Comparison of ENCODE assay signal across 5 worm cellular contexts in genomic region chrII:13715733-13716132, ce11.
TF ChIP-seq lines count a peak whose summit lies in the region.

Gene zipt-2.3, minus strand, starts transcription at chrII:13715879.

TF ChIP-seq in whole organism, L1 larva, 84 proteins besides CTCF, POLR2A, EP300 and RAD21:
- TF ChIP-seq elt-2 (tag; optimal IDR thresholded peaks at IDR 0.05; lab: Kevin White, UChicago) (peak; percentile 56), nhr-85 (tag; lab: Kevin White, UChicago) (no peak), zag-1 (tag; optimal IDR thresholded peaks at IDR 0.05; lab: Kevin White, UChicago) (no peak), nhr-12 (tag; optimal IDR thresholded peaks at IDR 0.05; lab: Kevin White, UChicago) (no peak)

TF ChIP-seq in whole organism, L2 larva, 48 proteins besides CTCF, POLR2A, EP300 and RAD21:
- TF ChIP-seq F13H6.1 (tag; optimal IDR thresholded peaks at IDR 0.05; lab: Kevin White, UChicago) (no peak), elt-3 (tag; optimal IDR thresholded peaks at IDR 0.05; lab: Kevin White, UChicago) (no peak), C34F6.9 (tag; optimal IDR thresholded peaks at IDR 0.05; lab: Kevin White, UChicago) (no peak), fos-1 (tag; optimal IDR thresholded peaks at IDR 0.05; lab: Kevin White, UChicago) (peak; percentile 38), nhr-6 (tag; optimal IDR thresholded peaks at IDR 0.05; lab: Kevin White, UChicago) (no peak), crh-2 (tag; optimal IDR thresholded peaks at IDR 0.05; lab: Kevin White, UChicago) (peak; percentile 21), mab-5 (tag; optimal IDR thresholded peaks at IDR 0.05; lab: Kevin White, UChicago) (no peak), egl-27 (tag; optimal IDR thresholded peaks at IDR 0.05; lab: Kevin White, UChicago) (no peak), unc-62 (GFP tag; optimal IDR thresholded peaks at IDR 0.05; lab: Kevin White, UChicago) (no peak), nhr-12 (tag; optimal IDR thresholded peaks at IDR 0.05; lab: Kevin White, UChicago) (no peak), unc-55 (GFP tag; optimal IDR thresholded peaks at IDR 0.05; lab: Kevin White, UChicago) (no peak)

TF ChIP-seq in whole organism, L3 larva, 47 proteins besides CTCF, POLR2A, EP300 and RAD21:
- no peak for TF ChIP-seq R02D3.7 (tag; optimal IDR thresholded peaks at IDR 0.05; lab: Kevin White, UChicago)
- no peak for TF ChIP-seq ztf-11 (tag; optimal IDR thresholded peaks at IDR 0.05; lab: Kevin White, UChicago)
- TF ChIP-seq pqm-1 (tag; optimal IDR thresholded peaks at IDR 0.05; lab: Kevin White, UChicago), result peak; percentile 63
- no peak for TF ChIP-seq fkh-2 (tag; optimal IDR thresholded peaks at IDR 0.05; lab: Kevin White, UChicago)
- TF ChIP-seq tbx-2 (tag; optimal IDR thresholded peaks at IDR 0.05; lab: Kevin White, UChicago), result no peak
- no peak for TF ChIP-seq ceh-28 (tag; optimal IDR thresholded peaks at IDR 0.05; lab: Kevin White, UChicago)
- peak; percentile 75 for TF ChIP-seq elt-2 (tag; optimal IDR thresholded peaks at IDR 0.05; lab: Kevin White, UChicago)
- TF ChIP-seq pha-4 (tag; optimal IDR thresholded peaks at IDR 0.05; lab: Kevin White, UChicago), result peak; percentile 26

TF ChIP-seq in whole organism, L4 larva, 104 proteins besides CTCF, POLR2A, EP300 and RAD21 (continues in another document):
- TF ChIP-seq dmd-6 (GFP tag; IDR thresholded peaks at IDR 0.05; lab: Robert Waterston, UW) (peak; percentile 63; the same call in 1 of the 2 replicates), gei-8 (GFP tag; optimal IDR thresholded peaks at IDR 0.05; lab: Kevin White, UChicago) (no peak), F26F4.8 (GFP tag; conservative IDR thresholded peaks at IDR 0.05; lab: Robert Waterston, UW) (no peak), dve-1 (tag; optimal IDR thresholded peaks at IDR 0.05; lab: Kevin White, UChicago; ENCODE audit: insufficient read depth) (peak; percentile 62), dmd-8 (GFP tag; IDR thresholded peaks at IDR 0.05; lab: Robert Waterston, UW) (no peak), daf-16 (GFP tag; optimal IDR thresholded peaks at IDR 0.05; lab: Kevin White, UChicago) (no peak), daf-16 (tag; optimal IDR thresholded peaks at IDR 0.05; lab: Kevin White, UChicago) (peak; percentile 56), jun-1 (tag; optimal IDR thresholded peaks at IDR 0.05; lab: Kevin White, UChicago) (no peak), F10B5.3 (tag; optimal IDR thresholded peaks at IDR 0.05; lab: Kevin White, UChicago) (no peak), pqm-1 (tag; optimal IDR thresholded peaks at IDR 0.05; lab: Kevin White, UChicago) (peak; percentile 93), nhr-111 (GFP tag; optimal IDR thresholded peaks at IDR 0.05; lab: Kevin White, UChicago) (no peak), hlh-11 (tag; optimal IDR thresholded peaks at IDR 0.05; lab: Kevin White, UChicago) (peak; percentile 9), spr-3 (GFP tag; optimal IDR thresholded peaks at IDR 0.05; lab: Kevin White, UChicago) (no peak), zfp-3 (GFP tag; conservative IDR thresholded peaks at IDR 0.05; lab: Robert Waterston, UW) (no peak), duxl-1 (tag; optimal IDR thresholded peaks at IDR 0.05; lab: Kevin White, UChicago; ENCODE audit: poor library complexity) (no peak), skn-1 (tag; optimal IDR thresholded peaks at IDR 0.05; lab: Kevin White, UChicago) (no peak), spr-1 (tag; optimal IDR thresholded peaks at IDR 0.05; lab: Kevin White, UChicago) (no peak), nhr-28 (tag; optimal IDR thresholded peaks at IDR 0.05; lab: Kevin White, UChicago) (peak; percentile 62), F44E2.7 (GFP tag; IDR thresholded peaks at IDR 0.05; lab: Robert Waterston, UW) (no peak), attf-4 (tag; optimal IDR thresholded peaks at IDR 0.05; lab: Kevin White, UChicago) (no peak), mxl-2 (GFP tag; conservative IDR thresholded peaks at IDR 0.05; lab: Robert Waterston, UW) (no peak), ceh-28 (tag; optimal IDR thresholded peaks at IDR 0.05; lab: Kevin White, UChicago) (no peak), mes-2 (tag; optimal IDR thresholded peaks at IDR 0.05; lab: Kevin White, UChicago; ENCODE audit: poor library complexity, severe bottlenecking) (no peak), hlh-30 (tag; optimal IDR thresholded peaks at IDR 0.05; lab: Kevin White, UChicago; ENCODE audit: insufficient read depth) (no peak), ces-1 (GFP tag; optimal IDR thresholded peaks at IDR 0.05; lab: Kevin White, UChicago) (no peak), cey-2 (tag; optimal IDR thresholded peaks at IDR 0.05; lab: Kevin White, UChicago; ENCODE audit: borderline replicate concordance, insufficient read depth) (no peak), lin-38 (GFP tag; IDR thresholded peaks at IDR 0.05; lab: Robert Waterston, UW) (no peak), madf-5 (GFP tag; IDR thresholded peaks at IDR 0.05; lab: Robert Waterston, UW) (no peak), vab-7 (GFP tag; IDR thresholded peaks at IDR 0.05; lab: Robert Waterston, UW) (no peak), sdz-12 (GFP tag; optimal IDR thresholded peaks at IDR 0.05; lab: Kevin White, UChicago) (no peak), php-3 (GFP tag; IDR thresholded peaks at IDR 0.05; lab: Robert Waterston, UW) (peak; percentile 45; the same call in 1 of the 2 replicates), saeg-2 (GFP tag; IDR thresholded peaks at IDR 0.05; lab: Robert Waterston, UW) (no peak), ctbp-1 (GFP tag; IDR thresholded peaks at IDR 0.05; lab: Robert Waterston, UW) (no peak), unc-130 (GFP tag; optimal IDR thresholded peaks at IDR 0.05; lab: Kevin White, UChicago) (no peak), aly-2 (tag; optimal IDR thresholded peaks at IDR 0.05; lab: Kevin White, UChicago) (no peak), daf-8 (GFP tag; IDR thresholded peaks at IDR 0.05; lab: Robert Waterston, UW) (no peak), nhr-11 (tag; optimal IDR thresholded peaks at IDR 0.05; lab: Kevin White, UChicago) (no peak)

TF ChIP-seq in whole organism, young adult, 124 proteins besides CTCF, POLR2A, EP300 and RAD21:
- TF ChIP-seq hmg-20 (GFP tag; IDR thresholded peaks at IDR 0.05; lab: Robert Waterston, UW) (no peak), nhr-80 (tag; optimal IDR thresholded peaks at IDR 0.05; lab: Kevin White, UChicago) (peak; percentile 85), F22D6.2 (tag; optimal IDR thresholded peaks at IDR 0.05; lab: Kevin White, UChicago) (no peak)
